Worm (Caenorhabditis elegans) whole organism, L3 larva: ENCODE measurements around the gene F13B12.2.

Source experiments
- R02D3.7 ChIP-seq: fragments of 150-350 bp; optimal IDR thresholded peaks from 2 replicates; lab custom pipeline; 2014; ENCODE audit warnings: missing biosample characterization, missing genetic modification characterization
- aly-2 ChIP-seq: fragments of 150-350 bp; optimal IDR thresholded peaks from 2 replicates; lab custom pipeline; 2014; ENCODE audit warnings: missing biosample characterization, missing genetic modification characterization
- ceh-16 ChIP-seq: sonication (generic microtip); optimal IDR thresholded peaks from 2 replicates; lab custom pipeline; 2017; ENCODE audit warnings: missing biosample characterization, missing genetic modification characterization
- ceh-28 ChIP-seq: fragments of 150-350 bp; optimal IDR thresholded peaks from 2 replicates; lab custom pipeline; 2014; ENCODE audit warnings: missing biosample characterization, missing genetic modification reagents, missing genetic modification characterization
- daf-12 ChIP-seq: fragments of 150-350 bp; optimal IDR thresholded peaks from 2 replicates; lab custom pipeline; 2014; ENCODE audit warnings: missing biosample characterization, missing genetic modification reagents, missing genetic modification characterization
- egl-27 ChIP-seq: sonication (generic microtip); optimal IDR thresholded peaks from 4 replicates; lab custom pipeline; 2017; ENCODE audit warnings: missing biosample characterization, missing genetic modification reagents, missing genetic modification characterization
- egl-5 ChIP-seq: fragments of 150-350 bp; optimal IDR thresholded peaks from 2 replicates; lab custom pipeline; 2017; ENCODE audit warnings: missing biosample characterization, missing genetic modification reagents, missing genetic modification characterization, inconsistent platforms
- elt-1 ChIP-seq: fragments of 150-350 bp; optimal IDR thresholded peaks from 2 replicates; lab custom pipeline; 2014; ENCODE audit warnings: missing biosample characterization, missing genetic modification characterization
- elt-2 ChIP-seq: sonication (generic microtip); optimal IDR thresholded peaks from 2 replicates; lab custom pipeline; 2016; ENCODE audit warnings: missing genetic modification reagents, mild to moderate bottlenecking, missing genetic modification characterization, missing compliant biosample characterization
- elt-3 ChIP-seq, 3 experiments: fragments of 150-350 bp in 1 of 3; sonication (generic microtip) in 2 of 3; optimal IDR thresholded peaks; 2 replicates in 2 of 3; 4 replicates in 1 of 3; lab custom pipeline; 2014 to 2017; ENCODE audit warnings: missing biosample characterization in 3 of 3, missing genetic modification characterization in 3 of 3
- eor-1 ChIP-seq, 2 experiments: fragments of 150-350 bp; optimal IDR thresholded peaks; 2 replicates each; lab custom pipeline; 2014 to 2018; ENCODE audit warnings: missing biosample characterization in 2 of 2, missing genetic modification characterization in 2 of 2
- fkh-10 ChIP-seq: sonication (generic microtip); optimal IDR thresholded peaks from 2 replicates; lab custom pipeline; 2017; ENCODE audit warnings: missing biosample characterization, missing genetic modification reagents, missing genetic modification characterization
- fkh-2 ChIP-seq: fragments of 150-350 bp; optimal IDR thresholded peaks from 2 replicates; lab custom pipeline; 2014; ENCODE audit warnings: missing biosample characterization, missing genetic modification reagents, missing genetic modification characterization
- hmg-11 ChIP-seq: sonication (generic microtip); optimal IDR thresholded peaks from 2 replicates; lab custom pipeline; 2016; ENCODE audit warnings: missing genetic modification characterization, missing compliant biosample characterization
- lsy-12 ChIP-seq: sonication (generic microtip); optimal IDR thresholded peaks from 2 replicates; lab custom pipeline; 2016; ENCODE audit warnings: mild to moderate bottlenecking, missing genetic modification characterization, missing compliant biosample characterization
- mdl-1 ChIP-seq: fragments of 150-350 bp; optimal IDR thresholded peaks from 2 replicates; lab custom pipeline; 2014; ENCODE audit warnings: missing biosample characterization, missing genetic modification characterization
- mml-1 ChIP-seq: fragments of 150-350 bp; sonication (generic microtip); optimal IDR thresholded peaks from 3 replicates; lab custom pipeline; 2014; ENCODE audit warnings: missing biosample characterization, missing genetic modification characterization
- nfya-1 ChIP-seq: sonication (generic microtip); optimal IDR thresholded peaks from 2 replicates; lab custom pipeline; 2017; ENCODE audit warnings: missing genetic modification characterization, mild to moderate bottlenecking, missing compliant biosample characterization, antibody characterized with exemption, moderate library complexity; ENCODE audit not compliant: insufficient read depth
- nhr-11 ChIP-seq: fragments of 150-350 bp; optimal IDR thresholded peaks from 2 replicates; lab custom pipeline; 2014; ENCODE audit warnings: missing biosample characterization, missing genetic modification characterization
- nhr-12 ChIP-seq: fragments of 150-350 bp; optimal IDR thresholded peaks from 2 replicates; lab custom pipeline; 2014; ENCODE audit warnings: missing biosample characterization, missing genetic modification characterization
- nhr-23 ChIP-seq: fragments of 150-350 bp; optimal IDR thresholded peaks from 2 replicates; lab custom pipeline; 2014; ENCODE audit warnings: missing biosample characterization, missing genetic modification reagents, missing genetic modification characterization
- nhr-237 ChIP-seq: fragments of 150-350 bp; optimal IDR thresholded peaks from 2 replicates; lab custom pipeline; 2014; ENCODE audit warnings: missing biosample characterization, missing genetic modification characterization
- nhr-25 ChIP-seq: sonication (generic microtip); optimal IDR thresholded peaks from 2 replicates; lab custom pipeline; 2017; ENCODE audit warnings: missing biosample characterization, missing genetic modification characterization
- nhr-67 ChIP-seq: fragments of 150-350 bp; optimal IDR thresholded peaks from 2 replicates; lab custom pipeline; 2014; ENCODE audit warnings: missing biosample characterization, missing genetic modification characterization
- nhr-76 ChIP-seq: fragments of 150-350 bp; sonication (generic microtip); optimal IDR thresholded peaks from 5 replicates; lab custom pipeline; 2014; ENCODE audit warnings: missing biosample characterization, missing genetic modification characterization
- nhr-77 ChIP-seq: fragments of 150-350 bp; optimal IDR thresholded peaks from 2 replicates; lab custom pipeline; 2014; ENCODE audit warnings: missing biosample characterization, missing genetic modification characterization
- pha-4 ChIP-seq: fragments of 150-350 bp; optimal IDR thresholded peaks from 2 replicates; lab custom pipeline; 2014; ENCODE audit warnings: missing biosample characterization, missing genetic modification reagents, missing genetic modification characterization
- pqm-1 ChIP-seq: fragments of 150-350 bp; optimal IDR thresholded peaks from 2 replicates; lab custom pipeline; 2017; ENCODE audit warnings: missing biosample characterization, missing genetic modification characterization, inconsistent platforms
- skn-1 ChIP-seq: fragments of 150-350 bp; optimal IDR thresholded peaks from 2 replicates; lab custom pipeline; 2014; ENCODE audit warnings: missing biosample characterization, missing genetic modification characterization
- snpc-4 ChIP-seq: fragments of 150-350 bp; optimal IDR thresholded peaks from 2 replicates; lab custom pipeline; 2014; ENCODE audit warnings: missing biosample characterization, missing genetic modification characterization
- tbx-2 ChIP-seq: sonication (generic microtip); optimal IDR thresholded peaks from 2 replicates; lab custom pipeline; 2016; ENCODE audit warnings: mild to moderate bottlenecking, missing genetic modification characterization, missing compliant biosample characterization
- unc-62 ChIP-seq: fragments of 150-350 bp; sonication (generic microtip); optimal IDR thresholded peaks from 4 replicates; lab custom pipeline; 2014; ENCODE audit warnings: missing biosample characterization, missing genetic modification reagents, missing genetic modification characterization
- ztf-11 ChIP-seq: fragments of 150-350 bp; optimal IDR thresholded peaks from 2 replicates; lab custom pipeline; 2014; ENCODE audit warnings: missing biosample characterization, missing genetic modification characterization
- ztf-4 ChIP-seq: fragments of 150-350 bp; optimal IDR thresholded peaks from 2 replicates; lab custom pipeline; 2014; ENCODE audit warnings: missing biosample characterization, missing genetic modification characterization

Gene F13B12.2

ce11 chrIV:10396827-10397226 is 32.1 kb downstream of the F13B12.2 start:
- TF ChIP-seq fkh-10 (GFP tag; lab: Kevin White, UChicago) (peak; percentile 67), nhr-77 (no peak)
- TF ChIP-seq, all 47 proteins: peak for 1

ce11 chrIV:10394858-10395257 is 34.1 kb downstream of the F13B12.2 start, which contains the start of gene R10H10.4:
R10H10.4 (minus strand) TSS chrIV:10394958.
- TF ChIP-seq elt-1 (tag; lab: Kevin White, UChicago) (no peak), fkh-2 (no peak)
- TF ChIP-seq, all 47 proteins: peak for 0

- TF ChIP-seq daf-12, result no peak
- no peak for TF ChIP-seq mml-1 (tag; lab: Kevin White, UChicago)
- no peak for TF ChIP-seq egl-5 (tag; lab: Kevin White, UChicago)
- no peak for TF ChIP-seq pha-4
- no peak for TF ChIP-seq skn-1 (tag; lab: Kevin White, UChicago)
- no peak for TF ChIP-seq tbx-2
- no peak for TF ChIP-seq hmg-11
- TF ChIP-seq nhr-11 (tag; lab: Kevin White, UChicago), result no peak
- TF ChIP-seq nfya-1 (tag; lab: Kevin White, UChicago), result no peak
- TF ChIP-seq nhr-237, result no peak
- no peak for TF ChIP-seq R02D3.7
These were observed 37.1 kb downstream of the F13B12.2 start, which contains the start of gene spe-26 for ce11 chrIV:10391827-10392226. spe-26 (minus strand) TSS chrIV:10391927.

ce11 chrIV:10388263-10388662 is 40.7 kb downstream of the F13B12.2 start, which contains the start of gene R10H10.3:
R10H10.3 (plus strand) TSS chrIV:10388505.
- TF ChIP-seq elt-2 (tag; lab: Kevin White, UChicago) (peak; percentile 85), pqm-1 (tag; lab: Kevin White, UChicago) (peak; percentile 78), fkh-10 (GFP tag; lab: Kevin White, UChicago) (no peak)

ce11 chrIV:10387113-10387512 is 41.8 kb downstream of the F13B12.2 start, which contains the start of gene nfu-1:
nfu-1 (plus strand) TSS chrIV:10387413.
- no peak for TF ChIP-seq mdl-1 (tag; lab: Kevin White, UChicago)
- TF ChIP-seq ztf-4, result no peak
- no peak for TF ChIP-seq nfya-1 (tag; lab: Kevin White, UChicago)
- TF ChIP-seq nhr-12 (tag; lab: Kevin White, UChicago), result no peak
- TF ChIP-seq hmg-11, result no peak
- TF ChIP-seq snpc-4, result no peak
- no peak for TF ChIP-seq pha-4
- no peak for TF ChIP-seq nhr-77
- TF ChIP-seq ztf-11, result no peak
- no peak for TF ChIP-seq nhr-76 (tag; lab: Kevin White, UChicago)
- no peak for TF ChIP-seq elt-3 (tag; optimal IDR thresholded peaks at IDR 0.05; lab: Kevin White, UChicago)
- no peak for TF ChIP-seq egl-27 (tag; lab: Kevin White, UChicago)
- no peak for TF ChIP-seq ceh-28
- no peak for TF ChIP-seq ceh-16 (tag; lab: Kevin White, UChicago)
- no peak for TF ChIP-seq fkh-10 (GFP tag; lab: Kevin White, UChicago)
- no peak for TF ChIP-seq nhr-237
- TF ChIP-seq, all 47 proteins: peak for 0

- TF ChIP-seq ceh-28 (no peak), elt-2 (tag; lab: Kevin White, UChicago) (no peak), nhr-23 (tag; lab: Kevin White, UChicago) (no peak), eor-1 (tag; optimal IDR thresholded peaks at IDR 0.05; lab: Kevin White, UChicago) (no peak), ztf-11 (no peak), nhr-25 (no peak), nhr-67 (tag; lab: Kevin White, UChicago) (no peak), egl-27 (tag; lab: Kevin White, UChicago) (no peak), nhr-77 (no peak), unc-62 (no peak), ceh-16 (tag; lab: Kevin White, UChicago) (no peak), mdl-1 (tag; lab: Kevin White, UChicago) (no peak), nhr-11 (tag; lab: Kevin White, UChicago) (no peak), aly-2 (tag; lab: Kevin White, UChicago) (no peak), ztf-4 (no peak), lsy-12 (no peak), elt-3 (tag; optimal IDR thresholded peaks at IDR 0.05; lab: Kevin White, UChicago) (no peak), pha-4 (no peak), snpc-4 (no peak)
These were observed 46.0 kb downstream of the F13B12.2 start for ce11 chrIV:10382894-10383293.
